Fruit fly (Drosophila melanogaster): ENCODE data around the gene Pus1.

Pus1 gene

DNA sequence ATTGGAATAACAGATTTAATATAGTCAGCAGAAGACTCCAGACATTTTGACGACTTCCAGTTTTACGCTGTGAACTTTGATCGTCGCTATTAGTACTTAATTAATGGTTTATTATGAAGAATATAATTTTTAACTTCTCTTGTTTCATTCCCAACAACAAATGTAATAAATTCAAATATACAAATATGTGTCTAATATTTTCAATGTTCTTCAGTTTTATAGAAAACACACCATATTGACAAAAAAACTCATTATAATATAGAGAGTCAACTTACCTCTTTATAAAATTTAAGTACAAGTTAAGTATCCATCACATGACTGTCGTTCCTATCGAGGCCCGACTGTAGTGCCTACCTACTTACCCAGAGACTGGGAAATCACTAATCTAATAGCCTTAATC, 19.1 kb downstream of the Pus1 start (continued):
- TF ChIP-seq Xrp1 (GFP tag; IDR thresholded peaks at IDR 0.05): peak; percentile 31; the same call in 1 of the 2 replicates
- peak; percentile 55; the same call in 1 of the 3 replicates for TF ChIP-seq CG17361 (GFP tag; IDR thresholded peaks at IDR 0.05)

DNA sequence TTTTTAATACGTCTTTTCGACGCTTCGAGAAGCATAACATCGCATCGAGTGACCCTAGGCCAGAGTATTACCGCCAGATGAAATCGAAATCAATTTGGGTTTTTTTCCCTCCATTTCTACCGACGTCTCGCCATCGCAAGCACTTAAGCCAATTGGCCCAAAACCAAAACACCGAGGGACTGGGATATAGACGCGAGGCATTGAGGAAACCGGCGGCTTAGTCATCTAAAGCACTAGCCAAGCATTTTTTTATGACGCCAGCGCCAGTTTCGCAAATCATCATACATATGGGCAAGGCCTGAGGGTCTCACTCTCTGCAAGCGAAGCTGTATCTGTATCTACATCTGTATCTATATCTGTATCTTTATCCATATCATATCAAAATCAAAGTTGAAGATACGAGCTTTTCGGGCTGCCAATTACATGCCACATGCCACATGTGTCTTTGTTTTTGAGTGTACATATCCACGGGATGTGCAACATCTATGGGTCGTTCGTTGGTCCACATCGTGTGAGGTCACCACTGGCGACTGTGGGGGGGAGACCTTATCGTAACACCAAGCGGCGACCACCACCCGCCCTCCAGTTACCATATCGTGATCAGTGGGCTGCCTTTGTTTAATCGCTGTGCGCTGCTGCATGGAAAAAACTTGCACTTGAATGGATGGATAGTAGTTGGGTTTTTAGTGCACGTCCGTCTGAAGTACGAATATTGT, 24.8 kb downstream of the Pus1 start:
- TF ChIP-seq CG13123 (GFP tag; optimal IDR thresholded peaks at IDR 0.05) (no peak), CG7786 (GFP tag; optimal IDR thresholded peaks at IDR 0.05) (no peak), Antp (GFP tag; optimal IDR thresholded peaks at IDR 0.05) (no peak), chinmo (GFP tag; IDR thresholded peaks at IDR 0.05; ENCODE audit: partially characterized antibody) (0 out of 4 replicates have a peak, but pooled peaks have one; percentile 52), Dad (GFP tag; optimal IDR thresholded peaks at IDR 0.05) (no peak), Hr78 (GFP tag; optimal IDR thresholded peaks at IDR 0.05) (peak in 1 of 2 experiments; percentile 28), hth (optimal IDR thresholded peaks at IDR 0.05) (no peak), Blimp-1 (GFP tag; optimal IDR thresholded peaks at IDR 0.05) (peak; percentile 10), sim (GFP tag; IDR thresholded peaks at IDR 0.05) (no peak), CG34224 (GFP tag; IDR thresholded peaks at IDR 0.05; ENCODE audit: partially characterized antibody) (no peak), CG8944 (GFP tag; optimal IDR thresholded peaks at IDR 0.05) (no peak), ERR (GFP tag; optimal IDR thresholded peaks at IDR 0.05) (no peak), Chrac-16 (GFP tag; optimal IDR thresholded peaks at IDR 0.05) (no peak), Rfx (GFP tag; IDR thresholded peaks at IDR 0.05) (no peak), CG3847 (GFP tag; IDR thresholded peaks at IDR 0.05) (no peak), CG2199 (GFP tag; IDR thresholded peaks at IDR 0.05) (no peak), Doc3 (GFP tag; IDR thresholded peaks at IDR 0.05; ENCODE audit: partially characterized antibody) (no peak), CG17328 (GFP tag; IDR thresholded peaks at IDR 0.05) (no peak), B-H2 (GFP tag; optimal IDR thresholded peaks at IDR 0.05) (no peak), BtbVII (GFP tag; optimal IDR thresholded peaks at IDR 0.05) (no peak), CG11695 (GFP tag; IDR thresholded peaks at IDR 0.05) (no peak), Awh (GFP tag; IDR thresholded peaks at IDR 0.05) (no peak), Dll (GFP tag; IDR thresholded peaks at IDR 0.05; ENCODE audit: partially characterized antibody) (no peak), Neu2 (GFP tag; optimal IDR thresholded peaks at IDR 0.05; ENCODE audit: borderline replicate concordance) (no peak), CG31388 (GFP tag; optimal IDR thresholded peaks at IDR 0.05) (no peak), crol (GFP tag; IDR thresholded peaks at IDR 0.05) (peak; percentile 62), oc (tag; optimal IDR thresholded peaks at IDR 0.05) (peak; percentile 4), Asciz (GFP tag; optimal IDR thresholded peaks at IDR 0.05) (no peak), fru (optimal IDR thresholded peaks at IDR 0.05) (no peak), ato (GFP tag; IDR thresholded peaks at IDR 0.05; ENCODE audit: partially characterized antibody) (no peak), pan (optimal IDR thresholded peaks at IDR 0.05) (no peak), pan (GFP tag; optimal IDR thresholded peaks at IDR 0.05 in 1 of 2, IDR thresholded peaks at IDR 0.05 in 1 of 2) (no peak), fd102C (GFP tag; optimal IDR thresholded peaks at IDR 0.05) (no peak), CG12155 (GFP tag; optimal IDR thresholded peaks at IDR 0.05) (no peak), CG4854 (GFP tag; optimal IDR thresholded peaks at IDR 0.05) (no peak), zen (tag; optimal IDR thresholded peaks at IDR 0.05) (peak; percentile 39), Med (GFP tag) (peak; percentile 38), sens (GFP tag) (peak; percentile 37), CG13894 (tag; optimal IDR thresholded peaks at IDR 0.05) (peak; percentile 86), fu2 (GFP tag; optimal IDR thresholded peaks at IDR 0.05) (no peak), Mes4 (GFP tag; optimal IDR thresholded peaks at IDR 0.05) (no peak), Hmr (GFP tag; optimal IDR thresholded peaks at IDR 0.05) (no peak), Ets65A (GFP tag) (peak; percentile 8), stwl (tag; optimal IDR thresholded peaks at IDR 0.05) (no peak), twi (tag; optimal IDR thresholded peaks at IDR 0.05) (peak; percentile 41), D19A (tag; optimal IDR thresholded peaks at IDR 0.05) (no peak), slbo (GFP tag; IDR thresholded peaks at IDR 0.05) (no peak)

Data from whole organism, embryonic.